Fruit fly (Drosophila melanogaster): ENCODE results near the gene Rad17.

Gene Rad17

DNA sequence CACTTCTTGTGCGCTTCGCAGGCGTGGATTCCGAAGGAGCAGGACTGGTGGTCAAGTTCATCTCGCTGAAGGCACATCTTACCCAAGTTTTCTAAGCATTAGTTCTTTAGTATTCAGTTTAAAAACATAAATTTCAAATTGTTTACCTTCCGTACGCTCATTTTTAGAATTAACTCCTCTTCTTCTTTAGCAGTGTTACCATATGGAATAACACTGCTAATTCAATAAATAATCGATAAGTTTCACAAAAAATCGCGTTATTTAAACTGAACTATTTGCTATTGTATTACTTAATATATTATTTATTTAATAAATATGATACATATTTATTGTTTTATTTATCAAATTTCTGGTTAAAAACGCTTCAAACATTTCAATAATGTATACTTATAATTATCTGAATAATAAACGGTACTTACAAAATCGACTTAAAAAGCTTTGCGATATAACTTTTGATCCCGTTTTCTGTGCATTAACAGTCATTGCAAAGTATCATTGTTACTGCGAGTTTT lies at the start of gene Rad17, which contains the start of gene BigH1:
Rad17 (minus strand) TSS at position 209 of the 512 bp plus-strand sequence.
BigH1 (plus strand) TSS at position 462 of the 512 bp plus-strand sequence.
- TF ChIP-seq salr (GFP tag; optimal IDR thresholded peaks at IDR 0.05), result no peak
- no peak for TF ChIP-seq CG1621 (tag; optimal IDR thresholded peaks at IDR 0.05)
- TF ChIP-seq Hr39 (GFP tag; optimal IDR thresholded peaks at IDR 0.05), result no peak
- TF ChIP-seq Gug (GFP tag; IDR thresholded peaks at IDR 0.05), result no peak
- TF ChIP-seq CG11902 (GFP tag; optimal IDR thresholded peaks at IDR 0.05), result no peak
- no peak for TF ChIP-seq eg (GFP tag; IDR thresholded peaks at IDR 0.05)
- no peak for TF ChIP-seq CG31627 (GFP tag; optimal IDR thresholded peaks at IDR 0.05)
- TF ChIP-seq CG6163 (GFP tag; IDR thresholded peaks at IDR 0.05), result no peak
- no peak for TF ChIP-seq Sox14 (GFP tag; optimal IDR thresholded peaks at IDR 0.05)
- no peak for TF ChIP-seq Hr4 (GFP tag; optimal IDR thresholded peaks at IDR 0.05)
- no peak for TF ChIP-seq dsx (GFP tag; optimal IDR thresholded peaks at IDR 0.05; ENCODE audit: poor library complexity, severe bottlenecking)
- no peak for TF ChIP-seq CG10631 (GFP tag; optimal IDR thresholded peaks at IDR 0.05)
- TF ChIP-seq pdm3 (GFP tag; optimal IDR thresholded peaks at IDR 0.05), result no peak
- TF ChIP-seq CG11294 (GFP tag; IDR thresholded peaks at IDR 0.05), result no peak
- no peak for TF ChIP-seq Smox (GFP tag; optimal IDR thresholded peaks at IDR 0.05)
- no peak for TF ChIP-seq fkh (GFP tag; optimal IDR thresholded peaks at IDR 0.05)
- TF ChIP-seq CG6808 (GFP tag; optimal IDR thresholded peaks at IDR 0.05), result no peak

dm6 chr3R:14711447-14712163 lies 48.6 kb upstream of the Rad17 start:
- TF ChIP-seq Blimp-1 (GFP tag; optimal IDR thresholded peaks at IDR 0.05), result no peak
- no peak for TF ChIP-seq Hr4 (GFP tag; optimal IDR thresholded peaks at IDR 0.05)
- peak; percentile 90 for TF ChIP-seq Eip78C (GFP tag)
- TF ChIP-seq Hr38 (GFP tag; optimal IDR thresholded peaks at IDR 0.05), result no peak
- TF ChIP-seq Ets21C (GFP tag; optimal IDR thresholded peaks at IDR 0.05), result no peak
- peak; percentile 14 for TF ChIP-seq lz (GFP tag; optimal IDR thresholded peaks at IDR 0.05)
- no peak for TF ChIP-seq fkh (GFP tag; optimal IDR thresholded peaks at IDR 0.05)
- 0 out of 2 replicates have a peak, but pooled peaks have one; percentile 19 for TF ChIP-seq CG11294 (GFP tag; IDR thresholded peaks at IDR 0.05)
- no peak for TF ChIP-seq fd59A (GFP tag; optimal IDR thresholded peaks at IDR 0.05)
- peak; percentile 25 for TF ChIP-seq Met (GFP tag; optimal IDR thresholded peaks at IDR 0.05)
- TF ChIP-seq CG8632 (GFP tag; optimal IDR thresholded peaks at IDR 0.05), result peak; percentile 61
- peak in 1 of 2 experiments; percentile 35 for TF ChIP-seq ss (GFP tag; optimal IDR thresholded peaks at IDR 0.05)
- TF ChIP-seq spab (GFP tag; optimal IDR thresholded peaks at IDR 0.05), result peak; percentile 33
- TF ChIP-seq CG6808 (GFP tag; optimal IDR thresholded peaks at IDR 0.05), result peak; percentile 40
- peak; percentile 23 for TF ChIP-seq CG3032 (tag; optimal IDR thresholded peaks at IDR 0.05)
- peak; percentile 39 for TF ChIP-seq CG3919 (GFP tag; optimal IDR thresholded peaks at IDR 0.05)
- TF ChIP-seq Gug (GFP tag; IDR thresholded peaks at IDR 0.05), result no peak
- TF ChIP-seq CG8119 (GFP tag; IDR thresholded peaks at IDR 0.05), result peak; percentile 45; the same call in 1 of the 3 replicates
- TF ChIP-seq Smox (GFP tag; optimal IDR thresholded peaks at IDR 0.05), result peak; percentile 26
- TF ChIP-seq net (GFP tag; optimal IDR thresholded peaks at IDR 0.05), result peak; percentile 11
- peak; percentile 18 for TF ChIP-seq topi (GFP tag; optimal IDR thresholded peaks at IDR 0.05)
- no peak for TF ChIP-seq CG31627 (GFP tag; optimal IDR thresholded peaks at IDR 0.05)
- TF ChIP-seq CG8319 (GFP tag; optimal IDR thresholded peaks at IDR 0.05), result no peak
- TF ChIP-seq CG11902 (GFP tag; optimal IDR thresholded peaks at IDR 0.05), result no peak
- TF ChIP-seq svp (GFP tag), result no peak
- peak; percentile 10 for TF ChIP-seq CG16779 (tag; optimal IDR thresholded peaks at IDR 0.05)
- no peak for TF ChIP-seq cyc (GFP tag; optimal IDR thresholded peaks at IDR 0.05)
- peak; percentile 15 for TF ChIP-seq CG11762 (GFP tag; optimal IDR thresholded peaks at IDR 0.05; ENCODE audit: insufficient read depth)
- TF ChIP-seq pdm3 (GFP tag; optimal IDR thresholded peaks at IDR 0.05), result peak; percentile 26
- no peak for TF ChIP-seq Lpt (GFP tag; optimal IDR thresholded peaks at IDR 0.05)
- peak; percentile 29 for TF ChIP-seq Sox102F (GFP tag; optimal IDR thresholded peaks at IDR 0.05)
- TF ChIP-seq Ets96B (tag; optimal IDR thresholded peaks at IDR 0.05), result peak; percentile 54
- no peak for TF ChIP-seq CG32006 (GFP tag; optimal IDR thresholded peaks at IDR 0.05)
- TF ChIP-seq Hr39 (GFP tag; optimal IDR thresholded peaks at IDR 0.05), result no peak
- TF ChIP-seq achi (GFP tag; optimal IDR thresholded peaks at IDR 0.05), result peak; percentile 39
- peak; percentile 50 for TF ChIP-seq CG34406 (GFP tag; optimal IDR thresholded peaks at IDR 0.05)
- TF ChIP-seq esn (GFP tag; optimal IDR thresholded peaks at IDR 0.05), result peak; percentile 26
- peak; percentile 9 for TF ChIP-seq Sox14 (GFP tag; optimal IDR thresholded peaks at IDR 0.05)
- no peak for TF ChIP-seq vri (GFP tag; optimal IDR thresholded peaks at IDR 0.05)
- peak; percentile 58 for TF ChIP-seq CG6792 (GFP tag; optimal IDR thresholded peaks at IDR 0.05)
- peak; percentile 47 for TF ChIP-seq Eip75B (GFP tag; optimal IDR thresholded peaks at IDR 0.05)

Data from whole organism, prepupa.